Comparison of ENCODE assay signal across 1 fruit fly cellular context in the genomic region with DNA sequence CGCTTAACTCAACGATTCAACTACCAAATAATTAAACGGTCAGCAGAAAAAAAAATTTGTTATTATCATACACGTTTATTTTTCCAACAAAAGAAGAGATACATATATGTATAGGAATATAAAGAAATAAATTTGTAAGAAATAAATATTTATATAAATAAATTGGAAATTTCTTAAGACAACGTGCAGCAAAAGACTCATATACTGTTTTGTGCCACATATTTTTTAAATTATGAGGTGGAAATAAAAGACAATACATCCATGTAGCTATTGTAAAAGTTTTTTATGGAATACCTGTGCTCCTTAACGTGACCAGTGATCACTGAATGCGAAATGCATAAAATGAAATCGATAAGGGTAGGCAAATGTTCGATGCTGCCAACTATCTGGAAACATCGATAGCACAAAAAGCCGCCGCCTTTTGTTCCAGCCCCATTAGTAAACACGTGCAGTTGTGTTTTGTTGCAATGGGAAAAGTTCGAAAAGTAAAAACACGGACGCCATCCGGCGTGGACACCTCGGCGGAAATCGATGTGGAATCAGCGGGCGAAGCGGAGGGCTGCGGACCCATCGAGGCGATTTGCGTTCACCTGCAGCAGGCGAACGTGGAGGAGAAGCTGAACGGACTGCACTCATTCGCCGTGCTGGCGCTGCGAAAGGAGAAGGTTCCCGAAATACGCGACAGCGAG.
TF ChIP-seq lines count a peak whose summit lies in the region.

A gene (plus strand): TSS at position 416 of the 689 bp plus-strand sequence.

TF ChIP-seq in whole organism, embryonic, 481 proteins besides CTCF, POLR2A, EP300 and RAD21 (continued from another document and continues in another):
- TF ChIP-seq Hmr (GFP tag; optimal IDR thresholded peaks at IDR 0.05; lab: Kevin White, UChicago) (peak; percentile 48), jing (GFP tag; optimal IDR thresholded peaks at IDR 0.05; lab: Kevin White, UChicago) (no peak), org-1 (GFP tag; optimal IDR thresholded peaks at IDR 0.05; lab: Kevin White, UChicago) (no peak), ems (GFP tag; optimal IDR thresholded peaks at IDR 0.05; lab: Kevin White, UChicago) (no peak), Dref (GFP tag; IDR thresholded peaks at IDR 0.05; lab: Robert Waterston, UW) (peak; percentile 91), CG31365 (tag; optimal IDR thresholded peaks at IDR 0.05; lab: Kevin White, UChicago) (no peak), Mrtf (GFP tag; IDR thresholded peaks at IDR 0.05; lab: Robert Waterston, UW) (no peak), dmrt99B (tag; optimal IDR thresholded peaks at IDR 0.05; lab: Kevin White, UChicago) (no peak), CG14710 (tag; optimal IDR thresholded peaks at IDR 0.05; lab: Kevin White, UChicago) (peak; percentile 35), ERR (GFP tag; optimal IDR thresholded peaks at IDR 0.05; lab: Kevin White, UChicago) (no peak), CG5245 (GFP tag; optimal IDR thresholded peaks at IDR 0.05; lab: Kevin White, UChicago) (no peak), CG1233 (GFP tag; optimal IDR thresholded peaks at IDR 0.05; lab: Kevin White, UChicago) (peak; percentile 0), CG13624 (GFP tag; optimal IDR thresholded peaks at IDR 0.05; lab: Kevin White, UChicago) (peak; percentile 13), CG12391 (tag; optimal IDR thresholded peaks at IDR 0.05; lab: Kevin White, UChicago) (peak; percentile 71), chm (GFP tag; IDR thresholded peaks at IDR 0.05; lab: Robert Waterston, UW) (peak; percentile 35; the same call in 1 of the 2 replicates), MESR4 (GFP tag; optimal IDR thresholded peaks at IDR 0.05; lab: Kevin White, UChicago) (peak; percentile 60), gcm (GFP tag; optimal IDR thresholded peaks at IDR 0.05; lab: Kevin White, UChicago) (no peak), Usf (GFP tag; optimal IDR thresholded peaks at IDR 0.05; lab: Kevin White, UChicago) (no peak), CG32532 (GFP tag; IDR thresholded peaks at IDR 0.05; lab: Robert Waterston, UW) (peak; percentile 36), zen (tag; optimal IDR thresholded peaks at IDR 0.05; lab: Kevin White, UChicago) (peak; percentile 23), Lpt (GFP tag; optimal IDR thresholded peaks at IDR 0.05; lab: Kevin White, UChicago) (no peak), jumu (GFP tag; optimal IDR thresholded peaks at IDR 0.05; lab: Kevin White, UChicago) (peak; percentile 24), Abd-B (GFP tag; optimal IDR thresholded peaks at IDR 0.05; lab: Kevin White, UChicago) (no peak), Nf-YC (tag; optimal IDR thresholded peaks at IDR 0.05; lab: Kevin White, UChicago) (no peak), Bdp1 (GFP tag; optimal IDR thresholded peaks at IDR 0.05; lab: Kevin White, UChicago) (no peak), CG6272 (GFP tag; IDR thresholded peaks at IDR 0.05; lab: Robert Waterston, UW) (peak; percentile 50; the same call in 1 of the 2 replicates), grn (GFP tag; optimal IDR thresholded peaks at IDR 0.05; lab: Kevin White, UChicago) (no peak), CG10274 (GFP tag; optimal IDR thresholded peaks at IDR 0.05; lab: Kevin White, UChicago) (no peak), NFAT (GFP tag; IDR thresholded peaks at IDR 0.05; lab: Robert Waterston, UW) (peak; percentile 52; the same call in 1 of the 2 replicates), sd (tag; optimal IDR thresholded peaks at IDR 0.05; lab: Kevin White, UChicago) (no peak), Ets97D (GFP tag; optimal IDR thresholded peaks at IDR 0.05; lab: Kevin White, UChicago) (peak; percentile 29), CG12659 (GFP tag; optimal IDR thresholded peaks at IDR 0.05; lab: Kevin White, UChicago) (peak; percentile 42), yki (optimal IDR thresholded peaks at IDR 0.05; lab: Kevin White, UChicago) (no peak), CG18599 (GFP tag; optimal IDR thresholded peaks at IDR 0.05; lab: Kevin White, UChicago) (peak; percentile 36), knrl (GFP tag; IDR thresholded peaks at IDR 0.05; lab: Robert Waterston, UW; ENCODE audit: partially characterized antibody) (peak; percentile 72), CG13424 (tag; optimal IDR thresholded peaks at IDR 0.05; lab: Kevin White, UChicago) (peak; percentile 7), CG7839 (tag; optimal IDR thresholded peaks at IDR 0.05; lab: Kevin White, UChicago) (peak; percentile 53), CG16863 (GFP tag; optimal IDR thresholded peaks at IDR 0.05; lab: Kevin White, UChicago) (no peak), otp (GFP tag; IDR thresholded peaks at IDR 0.05; lab: Robert Waterston, UW) (no peak), lbe (GFP tag; optimal IDR thresholded peaks at IDR 0.05; lab: Kevin White, UChicago) (no peak), pnt (GFP tag; optimal IDR thresholded peaks at IDR 0.05; lab: Kevin White, UChicago) (no peak), ind (GFP tag; optimal IDR thresholded peaks at IDR 0.05; lab: Kevin White, UChicago) (no peak), nom (GFP tag; optimal IDR thresholded peaks at IDR 0.05; lab: Kevin White, UChicago) (no peak), wdn (GFP tag; IDR thresholded peaks at IDR 0.05; lab: Robert Waterston, UW) (no peak), eve (GFP tag; optimal IDR thresholded peaks at IDR 0.05; lab: Kevin White, UChicago) (no peak), tna (GFP tag; IDR thresholded peaks at IDR 0.05; lab: Robert Waterston, UW; ENCODE audit: partially characterized antibody) (peak; percentile 60), CG5180 (GFP tag; optimal IDR thresholded peaks at IDR 0.05; lab: Kevin White, UChicago) (no peak), CG10267 (tag; optimal IDR thresholded peaks at IDR 0.05; lab: Kevin White, UChicago) (peak; percentile 55), Mad (GFP tag; optimal IDR thresholded peaks at IDR 0.05; lab: Kevin White, UChicago) (no peak), tll (GFP tag; optimal IDR thresholded peaks at IDR 0.05; lab: Kevin White, UChicago) (no peak), Poxn (GFP tag; IDR thresholded peaks at IDR 0.05; lab: Robert Waterston, UW) (no peak), disco-r (GFP tag; optimal IDR thresholded peaks at IDR 0.05; lab: Kevin White, UChicago) (no peak), Neu2 (GFP tag; optimal IDR thresholded peaks at IDR 0.05; lab: Kevin White, UChicago; ENCODE audit: borderline replicate concordance) (no peak), cato (GFP tag; optimal IDR thresholded peaks at IDR 0.05; lab: Kevin White, UChicago; ENCODE audit: borderline replicate concordance) (no peak), Fer1 (GFP tag; optimal IDR thresholded peaks at IDR 0.05; lab: Kevin White, UChicago) (no peak), repo (GFP tag; optimal IDR thresholded peaks at IDR 0.05; lab: Kevin White, UChicago) (peak; percentile 26), wor (GFP tag; IDR thresholded peaks at IDR 0.05; lab: Robert Waterston, UW) (no peak), crol (GFP tag; IDR thresholded peaks at IDR 0.05; lab: Robert Waterston, UW) (no peak), CG31388 (GFP tag; optimal IDR thresholded peaks at IDR 0.05; lab: Kevin White, UChicago) (no peak), CG1603 (tag; optimal IDR thresholded peaks at IDR 0.05; lab: Kevin White, UChicago) (peak; percentile 61), Gug (GFP tag; IDR thresholded peaks at IDR 0.05; lab: Robert Waterston, UW) (no peak), Ptx1 (GFP tag; IDR thresholded peaks at IDR 0.05; lab: Robert Waterston, UW) (0 out of 2 replicates have a peak, but pooled peaks have one; percentile 5), scrt (GFP tag; optimal IDR thresholded peaks at IDR 0.05; lab: Kevin White, UChicago) (peak; percentile 25), NK7.1 (GFP tag; optimal IDR thresholded peaks at IDR 0.05; lab: Kevin White, UChicago) (no peak), CG11723 (GFP tag; optimal IDR thresholded peaks at IDR 0.05; lab: Kevin White, UChicago) (no peak), CG8359 (GFP tag; optimal IDR thresholded peaks at IDR 0.05; lab: Kevin White, UChicago; ENCODE audit: borderline replicate concordance) (no peak), bab2 (GFP tag; optimal IDR thresholded peaks at IDR 0.05; lab: Kevin White, UChicago) (no peak), sens (GFP tag; lab: Kevin White, UChicago) (peak; percentile 73), CG4854 (GFP tag; optimal IDR thresholded peaks at IDR 0.05; lab: Kevin White, UChicago) (no peak), CG18011 (GFP tag; optimal IDR thresholded peaks at IDR 0.05; lab: Kevin White, UChicago) (no peak), sob (GFP tag; IDR thresholded peaks at IDR 0.05; lab: Robert Waterston, UW) (peak; percentile 67), lov (optimal IDR thresholded peaks at IDR 0.05; lab: Kevin White, UChicago) (no peak), lov (GFP tag; IDR thresholded peaks at IDR 0.05; lab: Robert Waterston, UW) (0 out of 3 replicates have a peak, but pooled peaks have one; percentile 36), sr (GFP tag; IDR thresholded peaks at IDR 0.05; lab: Robert Waterston, UW) (no peak), CG13894 (tag; optimal IDR thresholded peaks at IDR 0.05; lab: Kevin White, UChicago) (no peak), hb (GFP tag; IDR thresholded peaks at IDR 0.05; lab: Robert Waterston, UW; ENCODE audit: partially characterized antibody) (peak; percentile 13; the same call in 1 of the 3 replicates), CG1024 (GFP tag; IDR thresholded peaks at IDR 0.05; lab: Robert Waterston, UW) (peak; percentile 62; the same call in 1 of the 2 replicates), Hr3 (GFP tag; optimal IDR thresholded peaks at IDR 0.05; lab: Kevin White, UChicago) (peak; percentile 20), E2f1 (GFP tag; IDR thresholded peaks at IDR 0.05; lab: Robert Waterston, UW) (no peak), CG1832 (GFP tag; optimal IDR thresholded peaks at IDR 0.05; lab: Kevin White, UChicago) (no peak), CG14860 (GFP tag; IDR thresholded peaks at IDR 0.05; lab: Robert Waterston, UW; ENCODE audit: partially characterized antibody) (0 out of 3 replicates have a peak, but pooled peaks have one; percentile 54), NC2β (GFP tag; optimal IDR thresholded peaks at IDR 0.05; lab: Kevin White, UChicago) (peak; percentile 26), gsb (GFP tag; IDR thresholded peaks at IDR 0.05; lab: Robert Waterston, UW) (no peak), insv (GFP tag; optimal IDR thresholded peaks at IDR 0.05; lab: Kevin White, UChicago) (no peak), CG7372 (GFP tag; IDR thresholded peaks at IDR 0.05; lab: Robert Waterston, UW) (no peak), CG7271 (tag; optimal IDR thresholded peaks at IDR 0.05; lab: Kevin White, UChicago) (no peak), Mes4 (GFP tag; optimal IDR thresholded peaks at IDR 0.05; lab: Kevin White, UChicago) (no peak), sc (optimal IDR thresholded peaks at IDR 0.05; lab: Kevin White, UChicago) (no peak), sc (GFP tag; optimal IDR thresholded peaks at IDR 0.05; lab: Kevin White, UChicago) (no peak), CG4328 (GFP tag; optimal IDR thresholded peaks at IDR 0.05; lab: Kevin White, UChicago) (no peak), peb (GFP tag; IDR thresholded peaks at IDR 0.05; lab: Robert Waterston, UW) (no peak), dysf (GFP tag; IDR thresholded peaks at IDR 0.05; lab: Robert Waterston, UW) (peak; percentile 20; the same call in 2 of the 3 replicates), CG4820 (GFP tag; optimal IDR thresholded peaks at IDR 0.05; lab: Kevin White, UChicago) (no peak), CrebB (tag; optimal IDR thresholded peaks at IDR 0.05; lab: Kevin White, UChicago) (no peak), dmrt11E (tag; optimal IDR thresholded peaks at IDR 0.05; lab: Kevin White, UChicago) (no peak), CG15479 (GFP tag; optimal IDR thresholded peaks at IDR 0.05; lab: Kevin White, UChicago) (no peak), CG10209 (GFP tag; optimal IDR thresholded peaks at IDR 0.05; lab: Kevin White, UChicago) (peak; percentile 16), CG2712 (tag; optimal IDR thresholded peaks at IDR 0.05; lab: Kevin White, UChicago) (peak; percentile 67), psq (GFP tag; optimal IDR thresholded peaks at IDR 0.05; lab: Kevin White, UChicago) (no peak), kni (GFP tag; optimal IDR thresholded peaks at IDR 0.05; lab: Kevin White, UChicago) (no peak), crp (GFP tag; optimal IDR thresholded peaks at IDR 0.05; lab: Kevin White, UChicago) (no peak), CG3838 (GFP tag; optimal IDR thresholded peaks at IDR 0.05; lab: Kevin White, UChicago) (no peak), dpn (GFP tag; optimal IDR thresholded peaks at IDR 0.05; lab: Kevin White, UChicago) (no peak), CG8388 (GFP tag; optimal IDR thresholded peaks at IDR 0.05; lab: Kevin White, UChicago) (peak; percentile 34), CHES-1-like (GFP tag; optimal IDR thresholded peaks at IDR 0.05; lab: Kevin White, UChicago) (peak; percentile 29), tin (GFP tag; optimal IDR thresholded peaks at IDR 0.05; lab: Kevin White, UChicago) (no peak), slou (GFP tag; optimal IDR thresholded peaks at IDR 0.05; lab: Kevin White, UChicago) (no peak), odd (GFP tag; optimal IDR thresholded peaks at IDR 0.05; lab: Kevin White, UChicago) (no peak), Sry-β (GFP tag; optimal IDR thresholded peaks at IDR 0.05; lab: Kevin White, UChicago) (peak; percentile 15), Dip3 (GFP tag; optimal IDR thresholded peaks at IDR 0.05; lab: Kevin White, UChicago) (no peak), sens-2 (GFP tag; IDR thresholded peaks at IDR 0.05; lab: Robert Waterston, UW) (no peak), CG15073 (GFP tag; optimal IDR thresholded peaks at IDR 0.05; lab: Kevin White, UChicago) (no peak), nmo (GFP tag; optimal IDR thresholded peaks at IDR 0.05; lab: Kevin White, UChicago) (peak; percentile 34), hbn (GFP tag; IDR thresholded peaks at IDR 0.05; lab: Robert Waterston, UW; ENCODE audit: partially characterized antibody) (peak; percentile 50), CG9932 (GFP tag; IDR thresholded peaks at IDR 0.05; lab: Robert Waterston, UW) (peak; percentile 64), ara (GFP tag; IDR thresholded peaks at IDR 0.05; lab: Robert Waterston, UW) (no peak), Hand (GFP tag; optimal IDR thresholded peaks at IDR 0.05; lab: Kevin White, UChicago) (no peak), Atf3 (GFP tag; optimal IDR thresholded peaks at IDR 0.05; lab: Kevin White, UChicago) (no peak), CG11398 (GFP tag; optimal IDR thresholded peaks at IDR 0.05; lab: Kevin White, UChicago) (no peak), CG10462 (GFP tag; optimal IDR thresholded peaks at IDR 0.05; lab: Kevin White, UChicago) (peak; percentile 13), CG3407 (GFP tag; optimal IDR thresholded peaks at IDR 0.05; lab: Kevin White, UChicago) (no peak), CG6689 (GFP tag; IDR thresholded peaks at IDR 0.05; lab: Robert Waterston, UW) (peak; percentile 48; the same call in 1 of the 2 replicates), CG11085 (GFP tag; IDR thresholded peaks at IDR 0.05; lab: Robert Waterston, UW) (no peak), CG1647 (GFP tag; optimal IDR thresholded peaks at IDR 0.05; lab: Kevin White, UChicago) (no peak), CG5953 (GFP tag; IDR thresholded peaks at IDR 0.05; lab: Robert Waterston, UW) (no peak), CG4424 (GFP tag; optimal IDR thresholded peaks at IDR 0.05; lab: Kevin White, UChicago) (no peak)
